Worm (Caenorhabditis elegans): Measurements from ENCODE around the gene C46C2.2.
A peak's percentile ranks its signal among the peaks of the same experiment; 100 is the strongest.
"Not testable (repeated sequence)": the region's sequence is repeated elsewhere in the genome, so short reads cannot be mapped to it uniquely, and the experiment has no call there.

Gene C46C2.2

DNA sequence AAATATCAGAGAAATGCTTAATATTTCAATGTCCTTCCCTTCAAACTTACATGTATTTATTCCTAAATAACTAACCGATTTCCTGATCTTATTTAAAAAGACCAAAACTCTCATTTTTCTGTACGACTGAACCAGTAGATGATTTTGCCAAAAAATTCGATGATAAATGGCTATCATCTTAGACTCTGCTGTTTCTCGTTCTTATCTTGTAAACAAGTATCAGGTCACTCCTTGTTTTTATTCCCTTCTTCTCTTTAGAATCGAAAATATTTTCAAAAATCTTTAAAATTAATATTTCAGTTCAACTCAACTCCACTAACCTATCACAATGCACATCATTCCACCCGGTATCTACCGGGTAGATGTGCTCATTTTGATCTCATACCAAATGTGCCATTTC is at the start of gene C46C2.2:
Gene C46C2.2 (plus strand): TSS at position 301 of the 400 bp plus-strand sequence.
- no peak for TF ChIP-seq hmg-4 (GFP tag; optimal IDR thresholded peaks at IDR 0.05)
- TF ChIP-seq tbx-37 (GFP tag; conservative IDR thresholded peaks at IDR 0.05) = no peak
- TF ChIP-seq F13C5.2 (tag; optimal IDR thresholded peaks at IDR 0.05) = no peak
- no peak for TF ChIP-seq ama-1 (optimal IDR thresholded peaks at IDR 0.05)
- TF ChIP-seq pes-1 (GFP tag; IDR thresholded peaks at IDR 0.05) = no peak
- no peak for TF ChIP-seq tra-4 (tag; optimal IDR thresholded peaks at IDR 0.05)
- TF ChIP-seq ceh-36 (tag; optimal IDR thresholded peaks at IDR 0.05) = no peak
- TF ChIP-seq aly-1 (tag; optimal IDR thresholded peaks at IDR 0.05) = no peak
- TF ChIP-seq tbx-11 (GFP tag; IDR thresholded peaks at IDR 0.05) = no peak
- TF ChIP-seq ets-7 (tag; optimal IDR thresholded peaks at IDR 0.05) = no peak
- no peak for TF ChIP-seq hmbx-1 (tag; optimal IDR thresholded peaks at IDR 0.05)
- TF ChIP-seq ceh-13 (GFP tag; optimal IDR thresholded peaks at IDR 0.05) = no peak

- TF ChIP-seq hmg-4 (GFP tag; optimal IDR thresholded peaks at IDR 0.05) (no peak), pes-1 (GFP tag; IDR thresholded peaks at IDR 0.05) (no peak), tbx-37 (GFP tag; conservative IDR thresholded peaks at IDR 0.05) (no peak), ceh-36 (tag; optimal IDR thresholded peaks at IDR 0.05) (no peak), ceh-13 (GFP tag; optimal IDR thresholded peaks at IDR 0.05) (no peak), tra-4 (tag; optimal IDR thresholded peaks at IDR 0.05) (no peak)
Observed at ce11 chrIV:9169764-9170163, 47.8 kb upstream of the C46C2.2 start.

- TF ChIP-seq hmbx-1 (tag; optimal IDR thresholded peaks at IDR 0.05) (no peak), scrt-1 (GFP tag; IDR thresholded peaks at IDR 0.05) (no peak), F13C5.2 (tag; optimal IDR thresholded peaks at IDR 0.05) (no peak), sea-1 (GFP tag; conservative IDR thresholded peaks at IDR 0.05) (no peak), tbx-37 (GFP tag; conservative IDR thresholded peaks at IDR 0.05) (no peak), tbx-11 (GFP tag; IDR thresholded peaks at IDR 0.05) (no peak), B0310.2 (tag; optimal IDR thresholded peaks at IDR 0.05) (no peak), pes-1 (GFP tag; IDR thresholded peaks at IDR 0.05) (no peak), ceh-36 (tag; optimal IDR thresholded peaks at IDR 0.05) (no peak), tra-4 (tag; optimal IDR thresholded peaks at IDR 0.05) (no peak), hnd-1 (tag; optimal IDR thresholded peaks at IDR 0.05) (no peak), ets-7 (tag; optimal IDR thresholded peaks at IDR 0.05) (no peak), ama-1 (optimal IDR thresholded peaks at IDR 0.05) (no peak), aly-1 (tag; optimal IDR thresholded peaks at IDR 0.05) (no peak), hmg-4 (GFP tag; optimal IDR thresholded peaks at IDR 0.05) (no peak), ceh-13 (GFP tag; optimal IDR thresholded peaks at IDR 0.05) (no peak), flt-1 (GFP tag; IDR thresholded peaks at IDR 0.05) (no peak)
Observed at ce11 chrIV:9184547-9184946, 33.0 kb upstream of the C46C2.2 start, which contains the start of gene C07C7.1. Gene C07C7.1, plus strand, starts transcription at chrIV:9184847.

- TF ChIP-seq tra-4 (tag; optimal IDR thresholded peaks at IDR 0.05) = peak; percentile 89
- peak; percentile 96 for TF ChIP-seq scrt-1 (GFP tag; IDR thresholded peaks at IDR 0.05)
- peak; percentile 94 for TF ChIP-seq F13C5.2 (tag; optimal IDR thresholded peaks at IDR 0.05)
- no peak for TF ChIP-seq ama-1 (optimal IDR thresholded peaks at IDR 0.05)
- peak; percentile 95 for TF ChIP-seq sea-1 (GFP tag; conservative IDR thresholded peaks at IDR 0.05)
- peak; percentile 96 for TF ChIP-seq flt-1 (GFP tag; IDR thresholded peaks at IDR 0.05)
- TF ChIP-seq hnd-1 (tag; optimal IDR thresholded peaks at IDR 0.05) = peak; percentile 85
- TF ChIP-seq ets-7 (tag; optimal IDR thresholded peaks at IDR 0.05) = peak; percentile 87
- TF ChIP-seq pes-1 (GFP tag; IDR thresholded peaks at IDR 0.05) = peak; percentile 96
- peak; percentile 96 for TF ChIP-seq ceh-36 (tag; optimal IDR thresholded peaks at IDR 0.05)
- TF ChIP-seq tbx-11 (GFP tag; IDR thresholded peaks at IDR 0.05) = peak; percentile 96
- TF ChIP-seq B0310.2 (tag; optimal IDR thresholded peaks at IDR 0.05) = peak; percentile 93
- no peak for TF ChIP-seq hmg-4 (GFP tag; optimal IDR thresholded peaks at IDR 0.05)
- TF ChIP-seq ceh-13 (GFP tag; optimal IDR thresholded peaks at IDR 0.05) = peak; percentile 90
- peak; percentile 95 for TF ChIP-seq aly-1 (tag; optimal IDR thresholded peaks at IDR 0.05)
- TF ChIP-seq tbx-37 (GFP tag; conservative IDR thresholded peaks at IDR 0.05) = peak; percentile 97
- peak; percentile 76 for TF ChIP-seq hmbx-1 (tag; optimal IDR thresholded peaks at IDR 0.05)
Observed at ce11 chrIV:9191183-9191582, 26.3 kb upstream of the C46C2.2 start.

ce11 chrIV:9192522-9192921 is 25.0 kb upstream of the C46C2.2 start, which contains the start of gene C46C2.5:
Gene C46C2.5, minus strand, starts transcription at chrIV:9192622.
- TF ChIP-seq F13C5.2 (tag; optimal IDR thresholded peaks at IDR 0.05) (no peak), ceh-13 (GFP tag; optimal IDR thresholded peaks at IDR 0.05) (no peak), hmg-4 (GFP tag; optimal IDR thresholded peaks at IDR 0.05) (no peak), scrt-1 (GFP tag; IDR thresholded peaks at IDR 0.05) (no peak), hnd-1 (tag; optimal IDR thresholded peaks at IDR 0.05) (no peak)

DNA sequence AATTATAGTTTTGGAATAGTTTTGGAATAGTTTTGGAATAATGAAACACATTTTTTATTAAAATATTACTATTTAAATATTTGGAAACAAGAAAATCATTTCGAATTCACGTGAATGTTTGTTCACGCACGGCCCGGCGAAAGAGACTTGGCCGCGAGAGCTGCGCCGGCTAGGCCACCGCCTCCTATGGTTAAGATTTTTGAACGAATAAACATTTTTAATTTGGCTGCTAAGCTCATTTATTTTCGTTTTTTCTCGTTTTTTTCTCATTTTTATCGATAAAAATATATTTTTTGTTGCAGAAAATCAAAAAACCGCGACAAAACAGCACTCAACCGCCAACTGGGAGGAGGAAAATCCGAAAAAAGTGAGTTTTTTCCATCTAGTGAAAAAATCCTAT is 23.0 kb upstream of the C46C2.2 start, which contains the start of gene C46C2.7:
Gene C46C2.7 (plus strand): TSS at position 301 of the 400 bp plus-strand sequence.
- TF ChIP-seq hmbx-1 (tag; optimal IDR thresholded peaks at IDR 0.05); scrt-1 (GFP tag; IDR thresholded peaks at IDR 0.05); tbx-37 (GFP tag; conservative IDR thresholded peaks at IDR 0.05): not testable (repeated sequence)

- TF ChIP-seq flt-1 (GFP tag; IDR thresholded peaks at IDR 0.05) (no peak), B0310.2 (tag; optimal IDR thresholded peaks at IDR 0.05) (no peak), F13C5.2 (tag; optimal IDR thresholded peaks at IDR 0.05) (no peak), sea-1 (GFP tag; conservative IDR thresholded peaks at IDR 0.05) (no peak), tra-4 (tag; optimal IDR thresholded peaks at IDR 0.05) (no peak), hmg-4 (GFP tag; optimal IDR thresholded peaks at IDR 0.05) (no peak)
Observed at ce11 chrIV:9196755-9197154, 20.8 kb upstream of the C46C2.2 start.

DNA sequence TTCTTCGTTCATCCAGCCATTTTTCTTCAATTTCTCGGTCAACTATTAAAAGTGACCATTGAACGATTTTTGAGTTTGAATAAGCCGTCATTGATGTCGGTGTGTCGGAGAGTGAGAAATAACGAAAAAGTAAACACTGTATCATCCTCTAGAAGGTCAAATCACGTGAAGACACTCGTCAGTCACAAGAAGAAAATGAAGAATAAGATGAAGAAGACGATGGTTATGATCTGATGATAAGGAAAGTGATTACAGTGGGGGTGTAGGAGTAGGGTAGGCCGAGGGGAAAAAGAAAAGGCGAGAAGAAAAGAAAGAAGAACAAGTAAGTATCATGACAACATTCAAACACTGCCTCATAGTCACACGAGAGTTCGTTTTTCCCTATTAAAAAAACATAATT is 19.4 kb upstream of the C46C2.2 start:
- TF ChIP-seq F13C5.2 (tag; optimal IDR thresholded peaks at IDR 0.05) (no peak), tra-4 (tag; optimal IDR thresholded peaks at IDR 0.05) (no peak)

Data from whole organism, early embryonic.